Worm (Caenorhabditis elegans) whole organism, early embryonic: Measurements from ENCODE around the gene str-111.

Experiments used
- B0310.2 ChIP-seq: sonication (generic microtip); optimal IDR thresholded peaks from 2 replicates; lab custom pipeline; 2016; ENCODE audit warnings: mild to moderate bottlenecking, missing genetic modification characterization, missing compliant biosample characterization
- F13C5.2 ChIP-seq: sonication (generic microtip); optimal IDR thresholded peaks from 2 replicates; lab custom pipeline; 2017; ENCODE audit warnings: mild to moderate bottlenecking, missing genetic modification characterization, inconsistent platforms, missing compliant biosample characterization
- aly-1 ChIP-seq: sonication (generic microtip); optimal IDR thresholded peaks from 2 replicates; lab custom pipeline; 2016; ENCODE audit warnings: missing genetic modification characterization, missing compliant biosample characterization
- ama-1 ChIP-seq: fragments of 150-350 bp; optimal IDR thresholded peaks from 2 replicates; lab custom pipeline; 2014
- ceh-13 ChIP-seq: fragments of 200-800 bp; sonication (Bioruptor generic); optimal IDR thresholded peaks from 2 replicates; lab custom pipeline; 2018; ENCODE audit warnings: mild to moderate bottlenecking, missing genetic modification characterization, missing compliant biosample characterization
- ceh-36 ChIP-seq: sonication (generic microtip); optimal IDR thresholded peaks from 2 replicates; lab custom pipeline; 2016; ENCODE audit warnings: missing genetic modification characterization, inconsistent platforms, missing compliant biosample characterization
- ets-7 ChIP-seq: sonication (generic microtip); optimal IDR thresholded peaks from 2 replicates; lab custom pipeline; 2016; ENCODE audit warnings: missing genotype, missing genetic modification characterization, missing compliant biosample characterization
- flt-1 ChIP-seq: fragments of 200-800 bp; sonication (Bioruptor generic); IDR thresholded peaks from 2 replicates; pipeline ENCODE4 v1.3.6; 2022; ENCODE audit warnings: missing genetic modification characterization, missing compliant biosample characterization
- hmbx-1 ChIP-seq: sonication (generic microtip); optimal IDR thresholded peaks from 2 replicates; lab custom pipeline; 2016; ENCODE audit warnings: mild to moderate bottlenecking, missing genetic modification characterization, missing compliant biosample characterization
- hmg-4 ChIP-seq: fragments of 200-800 bp; sonication (Bioruptor generic); optimal IDR thresholded peaks from 2 replicates; lab custom pipeline; 2018; ENCODE audit warnings: mild to moderate bottlenecking, missing genetic modification characterization, missing compliant biosample characterization
- hnd-1 ChIP-seq: sonication (generic microtip); optimal IDR thresholded peaks from 2 replicates; lab custom pipeline; 2016; ENCODE audit warnings: missing genetic modification characterization, missing compliant biosample characterization
- pes-1 ChIP-seq: fragments of 200-800 bp; sonication (Bioruptor generic); IDR thresholded peaks from 2 replicates; pipeline ENCODE4 v1.3.6; 2022; ENCODE audit warnings: missing genetic modification reagents, missing genetic modification characterization, missing compliant biosample characterization
- scrt-1 ChIP-seq: fragments of 200-800 bp; sonication (Bioruptor generic); IDR thresholded peaks from 2 replicates; pipeline ENCODE4 v1.3.6; 2022; ENCODE audit warnings: missing genetic modification characterization, missing compliant biosample characterization
- sea-1 ChIP-seq: fragments of 200-800 bp; sonication (Bioruptor generic); conservative IDR thresholded peaks from 2 replicates; pipeline ENCODE4 v1.3.6; 2022; ENCODE audit warnings: missing genetic modification characterization, missing compliant biosample characterization
- tbx-11 ChIP-seq: fragments of 200-800 bp; sonication (Bioruptor generic); IDR thresholded peaks from 2 replicates; pipeline ENCODE4 v1.3.6; 2022; ENCODE audit warnings: missing genetic modification characterization, missing compliant biosample characterization
- tbx-37 ChIP-seq: fragments of 200-800 bp; sonication (Bioruptor generic); conservative IDR thresholded peaks from 2 replicates; pipeline ENCODE4 v1.3.6; 2022; ENCODE audit warnings: missing genetic modification reagents, missing genetic modification characterization, missing compliant biosample characterization
- tra-4 ChIP-seq: sonication (generic microtip); optimal IDR thresholded peaks from 2 replicates; lab custom pipeline; 2017; ENCODE audit warnings: missing genetic modification characterization, missing compliant biosample characterization

Gene str-111

ce11 chrV:16148805-16149204 lies 20.1 kb downstream of the str-111 start, which contains the start of gene F10A3.4:
F10A3.4 (plus strand) TSS chrV:16149105.
- TF ChIP-seq ets-7 = no peak
- no peak for TF ChIP-seq tbx-37 (GFP tag; lab: Robert Waterston, UW)
- no peak for TF ChIP-seq tbx-11 (GFP tag; lab: Robert Waterston, UW)
- no peak for TF ChIP-seq ceh-13 (GFP tag; lab: Kevin White, UChicago)
- no peak for TF ChIP-seq ama-1 (lab: Kevin White, UChicago)
- TF ChIP-seq hnd-1 (tag; lab: Kevin White, UChicago) = no peak
- TF ChIP-seq flt-1 (GFP tag; lab: Robert Waterston, UW) = no peak
- TF ChIP-seq scrt-1 (GFP tag; lab: Robert Waterston, UW) = no peak
- no peak for TF ChIP-seq ceh-36 (tag; lab: Kevin White, UChicago)
- no peak for TF ChIP-seq sea-1 (GFP tag; lab: Robert Waterston, UW)
- TF ChIP-seq hmbx-1 (tag; lab: Kevin White, UChicago) = no peak
- TF ChIP-seq hmg-4 (GFP tag; lab: Kevin White, UChicago) = no peak

ce11 chrV:16145009-16145408 lies 23.9 kb downstream of the str-111 start:
- TF ChIP-seq F13C5.2 (tag; lab: Kevin White, UChicago) = no peak
- TF ChIP-seq pes-1 (GFP tag; lab: Robert Waterston, UW) = no peak
- TF ChIP-seq hmbx-1 (tag; lab: Kevin White, UChicago) = no peak
- TF ChIP-seq hnd-1 (tag; lab: Kevin White, UChicago) = no peak
- TF ChIP-seq flt-1 (GFP tag; lab: Robert Waterston, UW) = no peak
- TF ChIP-seq tbx-11 (GFP tag; lab: Robert Waterston, UW) = no peak
- TF ChIP-seq ama-1 (lab: Kevin White, UChicago) = no peak

ce11 chrV:16143066-16143581 lies 25.8 kb downstream of the str-111 start, which contains the start of gene fbxa-88:
fbxa-88 (minus strand) TSS chrV:16143116.
- TF ChIP-seq ceh-36 (tag; lab: Kevin White, UChicago) (no peak), ets-7 (no peak), pes-1 (GFP tag; lab: Robert Waterston, UW) (no peak), tbx-11 (GFP tag; lab: Robert Waterston, UW) (no peak), tra-4 (tag; lab: Kevin White, UChicago) (no peak)

DNA sequence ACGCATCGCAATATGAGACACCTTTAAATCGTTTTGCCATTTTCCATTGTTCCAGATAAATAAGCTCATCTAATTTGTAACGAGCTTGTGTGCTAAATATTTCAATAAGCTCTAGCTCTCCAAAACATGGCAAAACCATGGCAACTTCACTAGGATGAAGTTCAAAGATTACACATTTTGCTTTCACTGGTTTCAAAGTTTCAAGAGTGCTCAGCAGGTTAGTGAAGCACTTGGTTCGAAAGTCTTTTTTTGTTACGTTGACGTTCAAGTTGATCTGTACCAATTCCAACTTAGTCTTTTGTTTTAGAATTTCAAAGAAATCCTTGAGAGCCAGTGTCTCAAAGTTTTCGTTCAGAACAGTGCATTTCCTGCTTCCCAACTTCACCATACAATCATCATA lies 26.6 kb downstream of the str-111 start, which contains the start of gene fbxa-18:
Gene fbxa-18 (plus strand): TSS at position 301 of the 400 bp plus-strand sequence.
- no peak for TF ChIP-seq tra-4 (tag; lab: Kevin White, UChicago)

ce11 chrV:16141071-16141470 lies 27.9 kb downstream of the str-111 start, which contains the start of gene clc-32:
clc-32 (minus strand) TSS chrV:16141171.
- TF ChIP-seq tra-4 (tag; lab: Kevin White, UChicago) = no peak
- TF ChIP-seq pes-1 (GFP tag; lab: Robert Waterston, UW) = no peak
- TF ChIP-seq hmbx-1 (tag; lab: Kevin White, UChicago) = no peak
- TF ChIP-seq aly-1 (tag; lab: Kevin White, UChicago) = no peak
- TF ChIP-seq tbx-11 (GFP tag; lab: Robert Waterston, UW) = no peak
- TF ChIP-seq ceh-36 (tag; lab: Kevin White, UChicago) = no peak
- no peak for TF ChIP-seq ceh-13 (GFP tag; lab: Kevin White, UChicago)
- no peak for TF ChIP-seq tbx-37 (GFP tag; lab: Robert Waterston, UW)
- TF ChIP-seq ets-7 = no peak
- TF ChIP-seq sea-1 (GFP tag; lab: Robert Waterston, UW) = no peak
- TF ChIP-seq hnd-1 (tag; lab: Kevin White, UChicago) = no peak
- TF ChIP-seq B0310.2 = no peak
- no peak for TF ChIP-seq hmg-4 (GFP tag; lab: Kevin White, UChicago)
- no peak for TF ChIP-seq ama-1 (lab: Kevin White, UChicago)
- TF ChIP-seq flt-1 (GFP tag; lab: Robert Waterston, UW) = no peak
- TF ChIP-seq F13C5.2 (tag; lab: Kevin White, UChicago) = no peak
- TF ChIP-seq scrt-1 (GFP tag; lab: Robert Waterston, UW) = no peak

DNA sequence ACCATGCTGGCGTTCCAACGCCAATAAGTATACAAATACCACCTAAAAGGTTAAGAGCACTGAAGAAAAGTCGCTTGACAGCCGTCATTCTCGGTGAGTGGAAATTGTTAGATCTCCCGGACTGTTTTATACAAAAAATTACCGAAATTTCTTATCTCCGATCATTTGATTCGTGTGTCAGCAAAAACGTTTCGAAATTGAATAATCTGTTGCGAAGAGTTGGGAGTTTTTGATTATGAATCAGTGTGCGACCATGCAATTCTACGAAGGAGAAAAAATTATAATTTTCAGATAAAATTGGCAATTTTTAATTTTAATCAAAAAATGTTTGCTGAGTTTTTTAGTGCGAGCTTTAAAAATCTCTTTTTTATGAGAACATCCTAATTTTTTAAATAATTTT lies 29.4 kb downstream of the str-111 start, which contains the start of gene clc-11:
Gene clc-11 (minus strand): TSS at position 101 of the 400 bp plus-strand sequence.
- TF ChIP-seq tra-4 (tag; lab: Kevin White, UChicago) (no peak), scrt-1 (GFP tag; lab: Robert Waterston, UW) (no peak), F13C5.2 (tag; lab: Kevin White, UChicago) (no peak), pes-1 (GFP tag; lab: Robert Waterston, UW) (no peak), ceh-13 (GFP tag; lab: Kevin White, UChicago) (no peak), ama-1 (lab: Kevin White, UChicago) (no peak), flt-1 (GFP tag; lab: Robert Waterston, UW) (no peak), hmbx-1 (tag; lab: Kevin White, UChicago) (no peak), hmg-4 (GFP tag; lab: Kevin White, UChicago) (no peak), ceh-36 (tag; lab: Kevin White, UChicago) (no peak), B0310.2 (no peak), ets-7 (no peak), tbx-37 (GFP tag; lab: Robert Waterston, UW) (no peak), hnd-1 (tag; lab: Kevin White, UChicago) (no peak), aly-1 (tag; lab: Kevin White, UChicago) (no peak), sea-1 (GFP tag; lab: Robert Waterston, UW) (no peak), tbx-11 (GFP tag; lab: Robert Waterston, UW) (no peak)

- TF ChIP-seq tbx-11 (GFP tag; lab: Robert Waterston, UW) = no peak
- no peak for TF ChIP-seq pes-1 (GFP tag; lab: Robert Waterston, UW)
- TF ChIP-seq F13C5.2 (tag; lab: Kevin White, UChicago) = no peak
- no peak for TF ChIP-seq flt-1 (GFP tag; lab: Robert Waterston, UW)
- no peak for TF ChIP-seq hmbx-1 (tag; lab: Kevin White, UChicago)
- no peak for TF ChIP-seq aly-1 (tag; lab: Kevin White, UChicago)
- no peak for TF ChIP-seq tbx-37 (GFP tag; lab: Robert Waterston, UW)
These were observed 31.9 kb downstream of the str-111 start, which contains the start of gene F44G3.7 for ce11 chrV:16137043-16137442. F44G3.7 (minus strand) TSS chrV:16137143.
